Fruit fly (Drosophila melanogaster) whole organism, embryonic: Measurements from ENCODE around the gene CG3009.

Experiments
- Asciz ChIP-seq: fragments of 200-800 bp; sonication (Bioruptor generic); optimal IDR thresholded peaks from 2 replicates; lab custom pipeline; 2017; ENCODE audit warnings: missing biosample characterization, mild to moderate bottlenecking, missing genetic modification characterization, missing genetic modification reagents
- Atf3 ChIP-seq: fragments of 200-800 bp; sonication (Bioruptor generic); optimal IDR thresholded peaks from 3 replicates; lab custom pipeline; 2016; ENCODE audit warnings: missing biosample characterization, missing genetic modification characterization
- Bteb2 ChIP-seq: fragments of 200-800 bp; sonication (Bioruptor generic); optimal IDR thresholded peaks from 2 replicates; lab custom pipeline; 2016; ENCODE audit warnings: missing biosample characterization, missing genetic modification characterization
- C15 ChIP-seq: fragments of 200-800 bp; sonication (Bioruptor generic); IDR thresholded peaks from 3 replicates; pipeline ENCODE4 v1.3.6; 2022; ENCODE audit warnings: missing biosample characterization, missing genetic modification characterization
- CG11504 ChIP-seq: fragments of 200-800 bp; sonication (Bioruptor generic); optimal IDR thresholded peaks from 3 replicates; lab custom pipeline; 2019; ENCODE audit warnings: missing biosample characterization, mild to moderate bottlenecking, missing genetic modification characterization, moderate library complexity
- CG11695 ChIP-seq: fragments of 200-800 bp; sonication (Bioruptor generic); IDR thresholded peaks from 3 replicates; pipeline ENCODE4 v1.3.6; 2022; ENCODE audit warnings: missing biosample characterization, missing genetic modification characterization
- CG12659 ChIP-seq: fragments of 200-800 bp; sonication (Bioruptor generic); optimal IDR thresholded peaks from 3 replicates; lab custom pipeline; 2017; ENCODE audit warnings: mild to moderate bottlenecking, missing biosample characterization, missing genetic modification reagents, missing genetic modification characterization
- CG16815 ChIP-seq: fragments of 200-800 bp; sonication (Bioruptor generic); optimal IDR thresholded peaks from 3 replicates; lab custom pipeline; 2017; ENCODE audit warnings: missing biosample characterization, mild to moderate bottlenecking, missing genetic modification characterization
- CG16863 ChIP-seq: fragments of 200-800 bp; sonication (Bioruptor generic); optimal IDR thresholded peaks from 3 replicates; lab custom pipeline; 2016; ENCODE audit warnings: missing biosample characterization, missing genetic modification characterization
- CG18011 ChIP-seq: fragments of 200-800 bp; sonication (Bioruptor generic); optimal IDR thresholded peaks from 2 replicates; lab custom pipeline; 2017; ENCODE audit warnings: missing biosample characterization, missing genetic modification characterization, mild to moderate bottlenecking, moderate library complexity, missing genotype
- CG30020 ChIP-seq: fragments of 200-800 bp; optimal IDR thresholded peaks from 2 replicates; lab custom pipeline; 2019; ENCODE audit warnings: missing biosample characterization, mild to moderate bottlenecking, missing genetic modification characterization, moderate library complexity
- CG34422 ChIP-seq: fragments of 200-800 bp; sonication (Bioruptor generic); IDR thresholded peaks from 3 replicates; pipeline ENCODE4 v1.3.6; 2022; ENCODE audit warnings: missing biosample characterization, missing genetic modification characterization
- CG4360 ChIP-seq: fragments of 200-800 bp; sonication (Bioruptor generic); IDR thresholded peaks from 2 replicates; pipeline ENCODE4 v1.3.6; 2022; ENCODE audit warnings: missing biosample characterization, missing genetic modification characterization
- CG7786 ChIP-seq: fragments of 200-800 bp; sonication (Bioruptor generic); optimal IDR thresholded peaks from 2 replicates; lab custom pipeline; 2016; ENCODE audit warnings: missing biosample characterization, missing genetic modification characterization
- CG9437 ChIP-seq: fragments of 200-800 bp; sonication (Bioruptor generic); optimal IDR thresholded peaks from 2 replicates; lab custom pipeline; 2018; ENCODE audit warnings: missing biosample characterization, mild to moderate bottlenecking, missing genetic modification characterization
- CG9797 ChIP-seq: fragments of 200-800 bp; sonication (Bioruptor generic); optimal IDR thresholded peaks from 3 replicates; lab custom pipeline; 2018; ENCODE audit warnings: missing biosample characterization, mild to moderate bottlenecking, missing genetic modification characterization
- Doc2 ChIP-seq: fragments of 200-800 bp; sonication (Bioruptor generic); IDR thresholded peaks from 2 replicates; pipeline ENCODE4 v1.3.6; 2022; ENCODE audit warnings: missing biosample characterization, missing genetic modification characterization
- Drgx ChIP-seq: fragments of 200-800 bp; sonication (Bioruptor generic); IDR thresholded peaks from 2 replicates; pipeline ENCODE4 v1.3.6; 2022; ENCODE audit warnings: missing biosample characterization, missing genetic modification characterization
- Elba2 ChIP-seq: fragments of 200-800 bp; sonication (Bioruptor generic); optimal IDR thresholded peaks from 3 replicates; lab custom pipeline; 2016; ENCODE audit warnings: missing biosample characterization, missing genetic modification characterization
- HLH4C ChIP-seq: fragments of 200-800 bp; sonication (Bioruptor generic); IDR thresholded peaks from 3 replicates; pipeline ENCODE4 v1.3.6; 2022; ENCODE audit warnings: missing biosample characterization, missing genetic modification characterization; ENCODE audit not compliant: partially characterized antibody
- HmgD ChIP-seq: fragments of 200-800 bp; sonication (Bioruptor generic); optimal IDR thresholded peaks from 3 replicates; lab custom pipeline; 2016; ENCODE audit warnings: missing biosample characterization, missing genetic modification characterization
- Lhr ChIP-seq: fragments of 200-800 bp; sonication (Bioruptor generic); optimal IDR thresholded peaks from 3 replicates; lab custom pipeline; 2017; ENCODE audit warnings: mild to moderate bottlenecking, missing biosample characterization, missing genetic modification reagents, missing genetic modification characterization
- Med ChIP-seq: fragments of 200-800 bp; sonication (Bioruptor generic); peaks from one replicate; lab custom pipeline; 2016; ENCODE audit warnings: missing biosample characterization, missing genetic modification characterization, mild to moderate bottlenecking, inconsistent platforms, moderate library complexity
- Mes4 ChIP-seq: fragments of 200-800 bp; sonication (Bioruptor generic); optimal IDR thresholded peaks from 2 replicates; lab custom pipeline; 2016; ENCODE audit warnings: missing biosample characterization, missing genetic modification characterization
- Myb ChIP-seq: fragments of 200-800 bp; sonication (Bioruptor generic); optimal IDR thresholded peaks from 2 replicates; lab custom pipeline; 2016; ENCODE audit warnings: missing biosample characterization, missing genetic modification characterization
- Pdp1 ChIP-seq, 2 experiments: fragments of 200-800 bp; sonication (Bioruptor generic); optimal IDR thresholded peaks; 3 replicates each; lab custom pipeline; 2016; ENCODE audit warnings: missing biosample characterization in 2 of 2, missing genetic modification characterization in 2 of 2, mild to moderate bottlenecking in 1 of 2, moderate library complexity in 1 of 2
- Ptx1 ChIP-seq: fragments of 200-800 bp; sonication (Bioruptor generic); IDR thresholded peaks from 2 replicates; pipeline ENCODE4 v1.3.6; 2022; ENCODE audit warnings: missing biosample characterization, missing genetic modification characterization
- Ravus ChIP-seq: fragments of 200-800 bp; sonication (Bioruptor generic); IDR thresholded peaks from 2 replicates; pipeline ENCODE4 v1.3.6; 2022; ENCODE audit warnings: missing biosample characterization, missing genetic modification characterization
- Sin3A ChIP-seq: fragments of >200 bp; optimal IDR thresholded peaks from 2 replicates; lab custom pipeline; 2018
- bsh ChIP-seq, 2 experiments: fragments of 200-800 bp; sonication (Bioruptor generic); optimal IDR thresholded peaks; 2 replicates each; lab custom pipeline; 2017 to 2018; ENCODE audit warnings: mild to moderate bottlenecking in 2 of 2, missing biosample characterization in 2 of 2, missing genetic modification characterization in 2 of 2, moderate library complexity in 1 of 2
- cwo ChIP-seq: fragments of 200-800 bp; sonication (Bioruptor generic); optimal IDR thresholded peaks from 3 replicates; lab custom pipeline; 2017; ENCODE audit warnings: missing biosample characterization, missing genetic modification characterization, mild to moderate bottlenecking, moderate library complexity, missing genetic modification reagents
- ewg ChIP-seq: fragments of 200-800 bp; sonication (Bioruptor generic); optimal IDR thresholded peaks from 3 replicates; lab custom pipeline; 2017; ENCODE audit warnings: mild to moderate bottlenecking, missing biosample characterization, missing genetic modification reagents, missing genetic modification characterization
- pros ChIP-seq: fragments of 200-800 bp; sonication (Bioruptor generic); optimal IDR thresholded peaks from 3 replicates; lab custom pipeline; 2019; ENCODE audit warnings: missing biosample characterization, mild to moderate bottlenecking, missing genetic modification characterization, moderate library complexity
- pzg ChIP-seq: fragments of 200-800 bp; sonication (Bioruptor generic); optimal IDR thresholded peaks from 3 replicates; lab custom pipeline; 2018; ENCODE audit warnings: missing biosample characterization, mild to moderate bottlenecking, missing genetic modification characterization, moderate library complexity
- sc ChIP-seq, 3 experiments: fragments of >200 bp in 2 of 3; fragments of 200-800 bp in 1 of 3; sonication (Bioruptor generic) in 1 of 3; optimal IDR thresholded peaks; 2 replicates in 2 of 3; 3 replicates in 1 of 3; lab custom pipeline; 2017; ENCODE audit warnings: mild to moderate bottlenecking in 1 of 3, missing biosample characterization in 1 of 3, missing genetic modification characterization in 1 of 3, missing genetic modification reagents in 1 of 3
- seq ChIP-seq: fragments of 200-800 bp; sonication (Bioruptor generic); IDR thresholded peaks from 2 replicates; pipeline ENCODE4 v1.3.6; 2022; ENCODE audit warnings: missing biosample characterization, missing genetic modification characterization
- sob ChIP-seq: fragments of 200-800 bp; sonication (Bioruptor generic); IDR thresholded peaks from 2 replicates; pipeline ENCODE4 v1.3.6; 2022; ENCODE audit warnings: missing biosample characterization, missing genetic modification characterization
- trem ChIP-seq: fragments of 200-800 bp; optimal IDR thresholded peaks from 3 replicates; lab custom pipeline; 2019; ENCODE audit warnings: missing biosample characterization, mild to moderate bottlenecking, missing genetic modification characterization, moderate library complexity

CG3009 gene

dm6 chrX:4678913-4679812 lies 12.7 kb upstream of the CG3009 start, which contains the start of gene fzr (continued):
- TF ChIP-seq cwo (GFP tag; lab: Kevin White, UChicago) (no peak), CG7786 (no peak), Lhr (GFP tag; lab: Kevin White, UChicago) (peak; percentile 33), HmgD (no peak), seq (no peak), Myb (GFP tag; lab: Kevin White, UChicago) (peak; percentile 97), CG30020 (tag; lab: Kevin White, UChicago) (peak; percentile 14), Mes4 (no peak), Bteb2 (GFP tag; lab: Kevin White, UChicago) (no peak), HLH4C (GFP tag; lab: Robert Waterston, UW) (peak; percentile 36; the same call in 1 of the 3 replicates), Ptx1 (0 out of 2 replicates have a peak, but pooled peaks have one; percentile 13), CG9437 (GFP tag; lab: Kevin White, UChicago) (peak; percentile 85), CG11504 (no peak), Sin3A (lab: Kevin White, UChicago) (peak; percentile 29), Drgx (GFP tag; lab: Robert Waterston, UW) (peak; percentile 30; the same call in 1 of the 2 replicates), Elba2 (peak; percentile 88), trem (tag; lab: Kevin White, UChicago) (peak; percentile 29), pzg (GFP tag; lab: Kevin White, UChicago) (peak; percentile 73), pros (peak; percentile 49), CG4360 (peak; percentile 93), sc (optimal IDR thresholded peaks at IDR 0.05; lab: Kevin White, UChicago) (no peak), sc (GFP tag; optimal IDR thresholded peaks at IDR 0.05; lab: Kevin White, UChicago) (no peak), Med (GFP tag; lab: Kevin White, UChicago) (peak; percentile 14), CG12659 (GFP tag; lab: Kevin White, UChicago) (no peak), sob (GFP tag; lab: Robert Waterston, UW) (0 out of 2 replicates have a peak, but pooled peaks have one; percentile 5), CG34422 (GFP tag; lab: Robert Waterston, UW) (0 out of 3 replicates have a peak, but pooled peaks have one; percentile 14), CG18011 (GFP tag; lab: Kevin White, UChicago) (no peak), Ravus (GFP tag; lab: Robert Waterston, UW) (no peak), Doc2 (no peak), ewg (GFP tag; lab: Kevin White, UChicago) (no peak), CG16863 (GFP tag; lab: Kevin White, UChicago) (no peak), CG11695 (GFP tag; lab: Robert Waterston, UW) (peak; percentile 65; the same call in 2 of the 3 replicates), CG16815 (GFP tag; lab: Kevin White, UChicago) (no peak), Pdp1 (GFP tag; optimal IDR thresholded peaks at IDR 0.05; lab: Kevin White, UChicago) (peak in 1 of 2 experiments; percentile 32), Atf3 (GFP tag; lab: Kevin White, UChicago) (no peak), CG9797 (peak; percentile 90), C15 (GFP tag; lab: Robert Waterston, UW) (no peak), bsh (GFP tag; optimal IDR thresholded peaks at IDR 0.05; lab: Kevin White, UChicago) (no peak), Asciz (no peak)
